Worm (Caenorhabditis elegans): ENCODE measurements around the gene spe-36.

DNA sequence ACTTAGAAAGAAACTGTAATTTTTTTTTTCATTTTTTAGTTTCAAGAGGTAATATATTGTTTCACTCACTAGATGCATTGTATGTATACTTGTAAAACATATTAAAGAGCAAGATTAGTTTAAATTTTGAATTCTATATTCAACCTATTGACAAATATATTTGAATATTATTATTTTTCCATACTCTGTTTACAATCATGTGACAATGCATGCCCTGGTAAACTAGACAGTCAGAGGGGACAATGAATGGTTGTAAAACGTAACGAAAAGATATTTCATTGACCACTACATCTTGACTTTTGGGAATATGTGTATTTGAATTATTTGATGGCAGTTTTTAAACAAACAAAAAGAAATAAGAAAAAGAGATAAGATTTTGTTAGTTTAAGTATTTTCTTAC lies 30.3 kb upstream of the spe-36 start:
- TF ChIP-seq ceh-100 (GFP tag; IDR thresholded peaks at IDR 0.05) = no peak
- no peak for TF ChIP-seq T07F8.4 (tag; optimal IDR thresholded peaks at IDR 0.05)
- no peak for TF ChIP-seq B0261.1 (tag; optimal IDR thresholded peaks at IDR 0.05)
- TF ChIP-seq snpc-4 (GFP tag; optimal IDR thresholded peaks at IDR 0.05) = no peak
- no peak for TF ChIP-seq snpc-4 (tag; optimal IDR thresholded peaks at IDR 0.05)
- TF ChIP-seq rec-8 (tag; optimal IDR thresholded peaks at IDR 0.05) = no peak
- no peak for TF ChIP-seq dpl-1 (GFP tag; optimal IDR thresholded peaks at IDR 0.05)
- TF ChIP-seq C17E4.6 (GFP tag; IDR thresholded peaks at IDR 0.05) = no peak
- TF ChIP-seq egl-44 (GFP tag; IDR thresholded peaks at IDR 0.05) = no peak
- no peak for TF ChIP-seq pha-4 (tag; optimal IDR thresholded peaks at IDR 0.05)
- no peak for TF ChIP-seq lin-26 (GFP tag; IDR thresholded peaks at IDR 0.05)
- TF ChIP-seq attf-3 (GFP tag; conservative IDR thresholded peaks at IDR 0.05) = no peak
- no peak for TF ChIP-seq let-526 (GFP tag; IDR thresholded peaks at IDR 0.05)

Data from whole organism, young adult.